Fruit fly (Drosophila melanogaster) whole organism, embryonic: ENCODE measurements around the gene saturn.

ENCODE experiments used
- ATbp ChIP-seq: fragments of 200-800 bp; sonication (Bioruptor generic); optimal IDR thresholded peaks from 2 replicates; lab custom pipeline; 2017; ENCODE audit warnings: missing biosample characterization, mild to moderate bottlenecking, missing genetic modification characterization, missing genetic modification reagents
- Adf1 ChIP-seq: fragments of 200-800 bp; sonication (Bioruptor generic); IDR thresholded peaks from 2 replicates; pipeline ENCODE4 v1.3.6; 2022; ENCODE audit warnings: missing biosample characterization, missing genetic modification characterization
- Awh ChIP-seq: fragments of 200-800 bp; sonication (Bioruptor generic); IDR thresholded peaks from 2 replicates; pipeline ENCODE4, ENCODE4 v1.3.6; 2022; ENCODE audit warnings: missing biosample characterization, missing genetic modification characterization
- Bdp1 ChIP-seq: fragments of 200-800 bp; sonication (Bioruptor generic); optimal IDR thresholded peaks from 3 replicates; lab custom pipeline; 2016; ENCODE audit warnings: missing biosample characterization, missing genetic modification characterization
- CG10959 ChIP-seq: fragments of 200-800 bp; sonication (Bioruptor generic); IDR thresholded peaks from 2 replicates; pipeline ENCODE4 v1.3.6; 2022; ENCODE audit warnings: missing biosample characterization, missing genetic modification characterization
- CG11504 ChIP-seq: fragments of 200-800 bp; sonication (Bioruptor generic); optimal IDR thresholded peaks from 3 replicates; lab custom pipeline; 2019; ENCODE audit warnings: missing biosample characterization, mild to moderate bottlenecking, missing genetic modification characterization, moderate library complexity
- CG14710 ChIP-seq: fragments of 200-800 bp; sonication (Bioruptor generic); optimal IDR thresholded peaks from 3 replicates; lab custom pipeline; 2019; ENCODE audit warnings: missing biosample characterization, mild to moderate bottlenecking, missing genetic modification characterization, moderate library complexity
- CG15011 ChIP-seq: fragments of 200-800 bp; sonication (Bioruptor generic); optimal IDR thresholded peaks from 3 replicates; lab custom pipeline; 2018; ENCODE audit warnings: missing biosample characterization, mild to moderate bottlenecking, missing genetic modification characterization
- CG15696 ChIP-seq: fragments of 200-800 bp; sonication (Bioruptor generic); optimal IDR thresholded peaks from 2 replicates; lab custom pipeline; 2019; ENCODE audit warnings: missing biosample characterization, mild to moderate bottlenecking, missing genetic modification characterization, moderate library complexity
- CG17361 ChIP-seq: fragments of 200-800 bp; sonication (Bioruptor generic); IDR thresholded peaks from 3 replicates; pipeline ENCODE4 v1.3.6; 2022; ENCODE audit warnings: missing biosample characterization, missing genetic modification characterization
- CG17385 ChIP-seq: fragments of 200-800 bp; sonication (Bioruptor generic); optimal IDR thresholded peaks from 3 replicates; lab custom pipeline; 2018; ENCODE audit warnings: missing biosample characterization, mild to moderate bottlenecking, missing genetic modification characterization
- CG2712 ChIP-seq: fragments of 200-800 bp; optimal IDR thresholded peaks from 3 replicates; lab custom pipeline; 2019; ENCODE audit warnings: missing biosample characterization, mild to moderate bottlenecking, missing genetic modification characterization, moderate library complexity
- CG31388 ChIP-seq: fragments of 200-800 bp; sonication (Bioruptor generic); optimal IDR thresholded peaks from 2 replicates; lab custom pipeline; 2016; ENCODE audit warnings: missing biosample characterization, missing genetic modification characterization
- CG31441 ChIP-seq: fragments of 200-800 bp; sonication (Bioruptor generic); IDR thresholded peaks from 2 replicates; pipeline ENCODE4 v1.3.6; 2022; ENCODE audit warnings: missing biosample characterization, missing genetic modification characterization
- CG32532 ChIP-seq: fragments of 200-800 bp; sonication (Bioruptor generic); IDR thresholded peaks from 2 replicates; pipeline ENCODE4 v1.3.6; 2022; ENCODE audit warnings: missing biosample characterization, missing genetic modification characterization
- CG32767 ChIP-seq: fragments of 200-800 bp; sonication (Bioruptor generic); IDR thresholded peaks from 2 replicates; pipeline ENCODE4 v1.3.6; 2022; ENCODE audit warnings: missing biosample characterization, missing genetic modification characterization
- CG32772 ChIP-seq: fragments of 200-800 bp; sonication (Bioruptor generic); IDR thresholded peaks from 2 replicates; pipeline ENCODE4 v1.3.6; 2022; ENCODE audit warnings: missing biosample characterization, missing genetic modification characterization
- CG4360 ChIP-seq: fragments of 200-800 bp; sonication (Bioruptor generic); IDR thresholded peaks from 2 replicates; pipeline ENCODE4 v1.3.6; 2022; ENCODE audit warnings: missing biosample characterization, missing genetic modification characterization
- CG5180 ChIP-seq: fragments of 200-800 bp; sonication (Bioruptor generic); optimal IDR thresholded peaks from 3 replicates; lab custom pipeline; 2017; ENCODE audit warnings: missing biosample characterization, missing genetic modification characterization, mild to moderate bottlenecking, moderate library complexity, missing genetic modification reagents
- CG6254 ChIP-seq: fragments of 200-800 bp; sonication (Bioruptor generic); optimal IDR thresholded peaks from 3 replicates; lab custom pipeline; 2017; ENCODE audit warnings: mild to moderate bottlenecking, missing biosample characterization, missing genetic modification reagents, missing genetic modification characterization
- CG7372 ChIP-seq: fragments of 200-800 bp; sonication (Bioruptor generic); IDR thresholded peaks from 2 replicates; pipeline ENCODE4 v1.3.6; 2022; ENCODE audit warnings: missing biosample characterization, missing genetic modification characterization
- Fer1 ChIP-seq: fragments of 200-800 bp; sonication (Bioruptor generic); optimal IDR thresholded peaks from 2 replicates; lab custom pipeline; 2017; ENCODE audit warnings: missing biosample characterization, mild to moderate bottlenecking, missing genetic modification characterization
- Gug ChIP-seq: fragments of 200-800 bp; sonication (Bioruptor generic); IDR thresholded peaks from 4 replicates; pipeline ENCODE4 v1.3.6; 2022; ENCODE audit warnings: missing biosample characterization, missing genetic modification characterization
- HHEX ChIP-seq: fragments of 200-800 bp; sonication (Bioruptor generic); optimal IDR thresholded peaks from 3 replicates; lab custom pipeline; 2017; ENCODE audit warnings: missing biosample characterization, mild to moderate bottlenecking, missing genetic modification characterization, missing genetic modification reagents
- Hand ChIP-seq: fragments of 200-800 bp; sonication (Bioruptor generic); optimal IDR thresholded peaks from 2 replicates; lab custom pipeline; 2017; ENCODE audit warnings: mild to moderate bottlenecking, missing biosample characterization, missing genetic modification reagents, missing genetic modification characterization
- Hr51 ChIP-seq, 2 experiments: fragments of 200-800 bp; sonication (Bioruptor generic); optimal IDR thresholded peaks; 2 replicates in 1 of 2; 3 replicates in 1 of 2; lab custom pipeline; 2016 to 2018; ENCODE audit warnings: missing biosample characterization in 2 of 2, missing genetic modification characterization in 2 of 2, mild to moderate bottlenecking in 1 of 2, moderate library complexity in 1 of 2
- Hsf ChIP-seq: fragments of 200-800 bp; sonication (Bioruptor generic); optimal IDR thresholded peaks from 3 replicates; lab custom pipeline; 2016; ENCODE audit warnings: missing biosample characterization, missing genetic modification characterization
- Rx ChIP-seq: fragments of 200-800 bp; sonication (Bioruptor generic); IDR thresholded peaks from 2 replicates; pipeline ENCODE4 v1.3.6; 2022; ENCODE audit warnings: missing biosample characterization, missing genetic modification characterization
- Sry-δ ChIP-seq: fragments of 200-800 bp; sonication (Bioruptor generic); optimal IDR thresholded peaks from 2 replicates; lab custom pipeline; 2016; ENCODE audit warnings: missing biosample characterization, missing genetic modification characterization
- TFAM ChIP-seq: fragments of 200-800 bp; sonication (Bioruptor generic); optimal IDR thresholded peaks from 2 replicates; lab custom pipeline; 2017; ENCODE audit warnings: missing biosample characterization, missing genetic modification characterization, inconsistent platforms
- ara ChIP-seq: fragments of 200-800 bp; sonication (Bioruptor generic); IDR thresholded peaks from 2 replicates; pipeline ENCODE4 v1.3.6; 2022; ENCODE audit warnings: missing biosample characterization, missing genetic modification characterization
- bbx ChIP-seq: fragments of 200-800 bp; sonication (Bioruptor generic); IDR thresholded peaks from 2 replicates; pipeline ENCODE4 v1.3.6; 2022; ENCODE audit warnings: missing biosample characterization, missing genetic modification characterization; ENCODE audit not compliant: partially characterized antibody
- bsh ChIP-seq, 2 experiments: fragments of 200-800 bp; sonication (Bioruptor generic); optimal IDR thresholded peaks; 2 replicates each; lab custom pipeline; 2017 to 2018; ENCODE audit warnings: mild to moderate bottlenecking in 2 of 2, missing biosample characterization in 2 of 2, missing genetic modification characterization in 2 of 2, moderate library complexity in 1 of 2
- chinmo ChIP-seq: fragments of 200-800 bp; sonication (Bioruptor generic); IDR thresholded peaks from 4 replicates; pipeline ENCODE4 v1.3.6; 2022; ENCODE audit warnings: missing biosample characterization, missing genetic modification characterization; ENCODE audit not compliant: partially characterized antibody
- dati ChIP-seq: fragments of 200-800 bp; sonication (Bioruptor generic); IDR thresholded peaks from 2 replicates; pipeline ENCODE4 v1.3.6; 2022; ENCODE audit warnings: missing biosample characterization, missing genetic modification characterization
- eyg ChIP-seq: fragments of 200-800 bp; sonication (Bioruptor generic); optimal IDR thresholded peaks from 3 replicates; lab custom pipeline; 2016; ENCODE audit warnings: missing biosample characterization, missing genetic modification characterization
- fru ChIP-seq: fragments of >200 bp; optimal IDR thresholded peaks from 2 replicates; lab custom pipeline; 2017
- ftz-f1 ChIP-seq: fragments of 200-800 bp; sonication (Bioruptor generic); optimal IDR thresholded peaks from 2 replicates; lab custom pipeline; 2016; ENCODE audit warnings: missing biosample characterization, missing genetic modification characterization
- gcm ChIP-seq: fragments of 200-800 bp; sonication (Bioruptor generic); optimal IDR thresholded peaks from 2 replicates; lab custom pipeline; 2019; ENCODE audit warnings: missing biosample characterization, mild to moderate bottlenecking, missing genetic modification characterization, moderate library complexity
- lola ChIP-seq, 3 experiments: fragments of >200 bp in 2 of 3; fragments of 200-800 bp in 1 of 3; sonication (Bioruptor generic) in 1 of 3; optimal IDR thresholded peaks; 2 replicates each; lab custom pipeline; 2017 to 2019; ENCODE audit warnings: missing biosample characterization in 3 of 3, missing genetic modification characterization in 3 of 3, mild to moderate bottlenecking in 1 of 3, moderate library complexity in 1 of 3
- pho ChIP-seq: fragments of 200-800 bp; sonication (Bioruptor generic); optimal IDR thresholded peaks from 2 replicates; lab custom pipeline; 2016; ENCODE audit warnings: missing biosample characterization, missing genetic modification characterization
- pum ChIP-seq: fragments of 200-800 bp; sonication (Bioruptor generic); optimal IDR thresholded peaks from 2 replicates; lab custom pipeline; 2016; ENCODE audit warnings: missing biosample characterization, missing genetic modification characterization
- row ChIP-seq: fragments of 200-800 bp; sonication (Bioruptor generic); IDR thresholded peaks from 3 replicates; pipeline ENCODE4 v1.3.6; 2022; ENCODE audit warnings: missing biosample characterization, missing genetic modification characterization
- run ChIP-seq: fragments of 200-800 bp; sonication (Bioruptor generic); optimal IDR thresholded peaks from 3 replicates; lab custom pipeline; 2018; ENCODE audit warnings: missing biosample characterization, mild to moderate bottlenecking, missing genetic modification characterization
- sens ChIP-seq: fragments of 200-800 bp; sonication (Bioruptor generic); peaks from one replicate; lab custom pipeline; 2016; ENCODE audit warnings: missing biosample characterization, missing genetic modification characterization
- sna ChIP-seq: fragments of 200-800 bp; sonication (Bioruptor generic); IDR thresholded peaks from 2 replicates; pipeline ENCODE4 v1.3.6; 2022; ENCODE audit warnings: missing biosample characterization, missing genetic modification characterization; ENCODE audit not compliant: partially characterized antibody
- so ChIP-seq: fragments of 200-800 bp; sonication (Bioruptor generic); IDR thresholded peaks from 3 replicates; pipeline ENCODE4 v1.3.6; 2022; ENCODE audit warnings: missing biosample characterization, missing genetic modification characterization
- sug ChIP-seq: fragments of 200-800 bp; optimal IDR thresholded peaks from 2 replicates; lab custom pipeline; 2019; ENCODE audit warnings: missing biosample characterization, mild to moderate bottlenecking, missing genetic modification characterization, moderate library complexity
- tgo ChIP-seq: fragments of 200-800 bp; sonication (Bioruptor generic); IDR thresholded peaks from 3 replicates; pipeline ENCODE4 v1.3.6; 2022; ENCODE audit warnings: missing biosample characterization, missing genetic modification characterization

The saturn gene

DNA sequence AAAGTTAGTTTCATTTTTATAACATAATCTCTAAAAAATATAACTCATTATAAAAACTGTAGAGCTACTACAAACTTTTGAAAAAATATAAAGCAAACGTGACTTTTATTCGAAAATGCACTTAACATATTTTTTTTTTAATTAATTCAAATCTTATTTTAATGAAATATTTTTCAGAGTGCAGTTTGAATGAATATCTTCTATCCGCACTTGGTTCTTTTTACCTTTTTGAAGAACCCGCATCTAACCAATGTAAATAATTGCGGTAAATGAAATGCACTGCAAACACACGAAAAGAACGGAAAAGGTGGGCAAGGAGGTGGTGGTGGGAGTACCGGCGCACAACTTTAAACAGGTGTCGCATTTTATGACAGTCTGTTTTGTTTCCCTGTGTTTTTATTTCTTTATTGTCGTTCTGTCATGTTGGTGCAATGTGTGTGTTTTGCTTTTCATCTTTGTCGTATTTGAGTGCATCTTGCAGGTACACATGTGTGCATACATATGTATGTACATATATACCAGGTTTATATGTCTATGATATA is 9.1 kb upstream of the saturn start (continued):
- no peak for TF ChIP-seq run (tag; lab: Kevin White, UChicago)
- TF ChIP-seq sna (GFP tag; lab: Robert Waterston, UW): no peak
- peak; percentile 45 for TF ChIP-seq CG14710 (tag; lab: Kevin White, UChicago)
- TF ChIP-seq CG4360 (GFP tag; lab: Robert Waterston, UW): no peak
- TF ChIP-seq so: no peak
- TF ChIP-seq pum (GFP tag; lab: Kevin White, UChicago): no peak
- peak; percentile 50; the same call in 1 of the 2 replicates for TF ChIP-seq CG31441 (GFP tag; lab: Robert Waterston, UW)
- TF ChIP-seq CG32767 (GFP tag; lab: Robert Waterston, UW): 0 out of 2 replicates have a peak, but pooled peaks have one; percentile 20
- peak; percentile 34 for TF ChIP-seq CG5180 (GFP tag; lab: Kevin White, UChicago)
- TF ChIP-seq CG2712 (tag; lab: Kevin White, UChicago): peak; percentile 51
- TF ChIP-seq Hr51 (GFP tag; optimal IDR thresholded peaks at IDR 0.05; lab: Kevin White, UChicago): peak in 1 of 2 experiments; percentile 47
- no peak; the same call in 2 of the 3 replicates for TF ChIP-seq row (GFP tag; lab: Robert Waterston, UW)
- TF ChIP-seq ara (GFP tag; lab: Robert Waterston, UW): peak; percentile 61; the same call in 1 of the 2 replicates
- TF ChIP-seq Sry-δ (GFP tag; lab: Kevin White, UChicago): no peak
- TF ChIP-seq gcm (GFP tag; lab: Kevin White, UChicago): peak; percentile 41
- no peak for TF ChIP-seq CG10959
- TF ChIP-seq CG11504 (tag; lab: Kevin White, UChicago): peak; percentile 43
- TF ChIP-seq ATbp (GFP tag; lab: Kevin White, UChicago): peak; percentile 75
- TF ChIP-seq CG6254 (GFP tag; lab: Kevin White, UChicago): peak; percentile 3
- TF ChIP-seq, all 482 proteins: peak for 72

- TF ChIP-seq CG32532 (GFP tag; lab: Robert Waterston, UW) (no peak), CG4360 (GFP tag; lab: Robert Waterston, UW) (peak; percentile 37; the same call in 1 of the 2 replicates), CG31388 (GFP tag; lab: Kevin White, UChicago) (no peak), CG7372 (no peak), Hsf (GFP tag; lab: Kevin White, UChicago) (no peak), CG15011 (GFP tag; lab: Kevin White, UChicago) (peak; percentile 36), pho (GFP tag; lab: Kevin White, UChicago) (peak; percentile 23), CG17385 (GFP tag; lab: Kevin White, UChicago) (peak; percentile 31), Rx (GFP tag; lab: Robert Waterston, UW) (no peak), ftz-f1 (GFP tag; lab: Kevin White, UChicago) (no peak), HHEX (GFP tag; lab: Kevin White, UChicago) (peak; percentile 60), chinmo (GFP tag; lab: Robert Waterston, UW) (0 out of 4 replicates have a peak, but pooled peaks have one; percentile 9), sug (tag; lab: Kevin White, UChicago) (peak; percentile 47), fru (lab: Kevin White, UChicago) (no peak), Awh (GFP tag; lab: Robert Waterston, UW) (peak; percentile 82), lola (GFP tag; optimal IDR thresholded peaks at IDR 0.05; lab: Kevin White, UChicago) (no peak), Hand (GFP tag; lab: Kevin White, UChicago) (no peak), Adf1 (GFP tag; lab: Robert Waterston, UW) (no peak), TFAM (GFP tag; lab: Kevin White, UChicago) (no peak), CG15696 (tag; lab: Kevin White, UChicago) (no peak), CG32772 (GFP tag; lab: Robert Waterston, UW) (no peak), bsh (GFP tag; optimal IDR thresholded peaks at IDR 0.05; lab: Kevin White, UChicago) (peak in 1 of 2 experiments; percentile 58), dati (GFP tag; lab: Robert Waterston, UW) (no peak), CG32767 (GFP tag; lab: Robert Waterston, UW) (no peak), Fer1 (GFP tag; lab: Kevin White, UChicago) (peak; percentile 47), Gug (GFP tag; lab: Robert Waterston, UW) (no peak), tgo (GFP tag; lab: Robert Waterston, UW) (no peak; the same call in 2 of the 3 replicates), Bdp1 (GFP tag; lab: Kevin White, UChicago) (no peak), bbx (GFP tag; lab: Robert Waterston, UW) (no peak), CG17361 (GFP tag; lab: Robert Waterston, UW) (no peak), eyg (GFP tag; lab: Kevin White, UChicago) (no peak), sens (GFP tag; lab: Kevin White, UChicago) (peak; percentile 81)
Observed at dm6 chr3L:14195714-14196113, 7.4 kb upstream of the saturn start.
